Fruit fly (Drosophila melanogaster) S2 (cell line): ENCODE measurements around the gene CG15333.

Experiments
- CG8478 ChIP-seq: fragments of >200 bp; optimal IDR thresholded peaks from 2 replicates; lab custom pipeline; 2018
- CTCF ChIP-seq, 2 experiments: fragments of >200 bp; optimal IDR thresholded peaks; 2 replicates each; lab custom pipeline; 2018

Gene CG15333

DNA sequence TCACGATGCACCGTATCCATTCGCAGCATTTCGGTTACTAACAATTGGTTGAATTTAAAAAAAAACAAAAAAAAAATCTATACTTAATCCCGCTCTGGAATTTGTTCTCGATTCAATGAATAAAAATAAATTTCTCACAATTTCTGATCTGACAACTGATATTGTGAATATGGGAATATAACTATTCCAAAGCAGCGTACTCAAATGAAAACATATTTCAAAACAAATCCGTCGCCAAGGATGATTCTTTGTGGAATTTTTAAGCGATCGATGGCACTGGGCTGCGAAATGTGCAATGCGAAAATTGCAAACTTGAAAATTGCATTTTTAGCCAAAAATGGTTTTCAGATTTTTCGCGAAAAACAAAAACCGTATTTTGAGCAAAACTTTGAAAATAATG is at the start of gene CG15333:
CG15333 (minus strand) TSS at position 101 of the 400 bp plus-strand sequence.
- TF ChIP-seq CG8478 (no peak), CTCF (optimal IDR thresholded peaks at IDR 0.05; lab: Kevin White, UChicago) (no peak)

DNA sequence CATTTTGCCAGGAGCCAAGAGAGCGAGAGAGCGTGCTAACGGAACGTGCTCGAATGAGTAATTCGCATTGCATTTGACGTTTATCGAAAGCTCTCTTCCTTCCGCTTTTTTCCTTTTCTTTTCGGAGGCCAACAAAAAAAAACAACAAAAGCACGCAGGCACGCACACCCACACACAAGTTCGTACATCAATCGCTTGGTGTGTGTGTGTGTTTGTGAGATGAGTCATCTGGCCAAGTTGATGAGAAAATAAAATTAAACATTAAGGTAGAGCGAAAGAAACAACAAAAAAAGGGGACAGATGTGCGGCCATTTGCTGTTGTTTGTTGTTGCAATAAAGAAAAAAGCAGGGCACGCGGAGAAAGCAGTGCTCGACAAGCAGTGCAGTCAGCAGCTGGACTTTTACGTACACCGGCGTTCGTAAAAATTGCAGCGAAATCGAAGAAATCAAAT is 42.1 kb upstream of the CG15333 start:
- TF ChIP-seq CG8478 (no peak), CTCF (optimal IDR thresholded peaks at IDR 0.05; lab: Kevin White, UChicago) (no peak)

DNA sequence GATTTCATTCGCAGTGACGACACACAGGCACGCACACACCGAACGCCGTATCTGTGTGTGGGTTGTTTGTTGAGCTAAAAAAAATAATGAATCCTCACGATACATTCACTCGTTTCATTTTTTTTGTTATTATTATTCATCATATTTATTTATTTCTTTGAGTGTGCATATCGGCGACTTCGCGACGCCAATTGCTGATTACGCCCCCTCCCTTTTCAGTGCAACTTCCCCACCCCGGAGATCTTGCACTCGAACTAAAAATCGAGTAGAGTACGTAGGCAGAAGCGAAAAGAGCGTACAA is 41.0 kb upstream of the CG15333 start:
- no peak for TF ChIP-seq CTCF (optimal IDR thresholded peaks at IDR 0.05; lab: Kevin White, UChicago)
- no peak for TF ChIP-seq CG8478

DNA sequence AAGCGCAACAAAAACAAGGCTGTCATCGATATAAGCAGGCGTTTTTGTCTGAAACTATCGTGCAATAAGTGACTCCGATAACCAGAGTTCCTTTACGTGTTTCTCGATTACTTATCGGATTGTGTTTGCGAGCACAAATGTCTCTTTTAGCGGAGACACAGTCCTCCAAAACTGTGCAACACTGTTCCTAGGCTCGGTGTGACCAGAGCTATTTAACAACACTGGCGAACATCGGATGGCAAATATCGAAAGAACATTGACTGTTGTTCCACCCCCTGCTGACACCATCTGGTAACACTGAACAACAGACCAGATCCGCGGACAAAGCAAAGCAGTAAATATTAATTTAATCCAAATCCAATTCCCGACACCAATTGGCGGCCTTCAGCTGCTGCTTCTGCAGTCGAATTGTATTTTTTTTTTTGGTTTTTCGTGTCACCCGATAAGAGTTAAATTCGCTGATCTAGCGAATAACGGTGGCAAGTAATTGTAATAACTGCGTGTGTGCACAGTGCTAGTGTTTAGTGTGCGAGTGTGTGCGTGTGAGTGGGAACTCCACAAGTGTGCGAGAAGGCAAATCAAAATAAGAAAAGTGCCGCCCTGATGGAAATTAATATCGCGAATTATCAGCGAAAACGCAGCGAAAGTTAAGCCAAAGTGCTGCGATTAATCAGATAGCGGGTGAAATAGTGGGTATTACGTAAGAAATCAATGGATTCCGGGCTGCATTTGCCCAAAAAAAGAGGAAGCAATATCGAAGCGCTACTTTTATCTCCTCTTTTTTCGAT is 40.4 kb upstream of the CG15333 start, which contains the start of gene mys:
mys (plus strand) TSS at position 254 of the 788 bp plus-strand sequence.
- TF ChIP-seq CTCF (optimal IDR thresholded peaks at IDR 0.05; lab: Kevin White, UChicago) (peak; percentile 66), CG8478 (no peak)

DNA sequence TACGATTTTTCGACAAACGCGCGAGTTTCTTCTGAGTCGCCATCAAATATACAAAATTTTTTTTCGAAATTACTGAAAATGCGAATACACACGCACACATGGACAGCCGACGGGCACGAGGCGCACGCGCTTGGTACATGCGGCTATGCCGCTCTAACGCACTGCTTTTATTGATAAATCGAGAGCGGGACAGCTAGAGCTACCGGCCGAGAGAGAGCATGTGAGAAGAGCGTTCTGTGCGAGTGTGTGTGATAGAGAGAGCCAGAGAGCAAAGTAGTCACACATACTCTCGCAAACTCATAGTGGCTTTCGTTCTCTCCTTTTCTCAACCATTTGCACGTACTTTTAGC is 39.8 kb upstream of the CG15333 start:
- TF ChIP-seq CG8478 (peak; percentile 14), CTCF (optimal IDR thresholded peaks at IDR 0.05; lab: Kevin White, UChicago) (peak in 1 of 2 experiments; percentile 39)

DNA sequence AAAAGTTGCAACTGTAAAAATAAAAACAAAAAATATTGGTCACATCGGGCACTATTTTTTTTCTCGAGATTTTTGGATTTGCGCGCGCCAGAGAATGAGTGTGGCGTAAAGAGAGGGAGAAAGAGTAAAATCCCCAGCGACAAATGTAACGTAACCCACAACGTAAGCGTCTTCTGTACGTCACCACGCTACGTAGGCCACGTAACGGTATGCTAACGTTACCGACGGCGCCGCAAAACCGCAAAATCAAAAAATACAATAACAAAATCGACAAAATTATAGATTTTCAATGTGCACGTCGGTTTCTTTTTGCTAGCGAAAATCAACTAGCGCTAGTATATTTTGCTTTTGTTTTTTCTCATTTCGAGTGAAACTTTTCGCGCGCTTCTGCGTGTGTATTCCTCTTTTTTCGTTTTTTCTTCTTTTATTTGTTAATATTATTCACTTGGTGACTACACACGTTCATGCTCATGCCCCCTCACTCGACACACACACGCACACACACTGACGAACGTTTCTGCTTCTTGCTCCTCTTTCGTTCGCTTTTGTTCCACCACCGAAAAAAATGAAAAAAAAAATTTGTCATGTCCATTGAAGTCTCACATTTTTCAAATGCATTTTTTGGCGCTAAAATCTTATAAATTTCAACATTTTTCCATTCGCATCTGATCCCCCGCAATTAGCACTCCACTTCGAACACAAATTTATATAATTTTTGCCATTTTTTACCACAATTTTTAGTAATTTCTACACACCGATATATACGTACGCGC is 39.2 kb upstream of the CG15333 start:
- TF ChIP-seq CG8478 (no peak), CTCF (optimal IDR thresholded peaks at IDR 0.05; lab: Kevin White, UChicago) (no peak)

DNA sequence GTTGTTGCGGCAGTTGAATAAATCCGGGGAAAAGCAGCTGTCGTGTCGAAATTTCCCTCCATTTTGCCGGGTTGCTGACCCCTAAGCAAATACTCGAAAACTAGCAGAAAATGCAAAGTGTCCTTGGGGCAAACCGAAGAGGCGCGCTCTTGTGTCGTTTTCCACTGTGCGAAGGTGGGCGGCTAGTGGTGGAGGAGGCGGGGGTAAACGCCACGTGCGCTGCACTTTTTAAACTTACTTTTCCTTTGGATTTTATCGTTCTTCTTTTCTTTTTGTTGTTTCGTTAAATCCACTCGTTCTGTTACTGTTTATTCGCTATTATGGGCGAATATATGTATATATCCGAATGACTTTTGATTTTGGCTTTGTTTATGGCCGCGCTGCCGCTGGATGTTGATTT is 38.5 kb upstream of the CG15333 start:
- no peak for TF ChIP-seq CG8478
- TF ChIP-seq CTCF (optimal IDR thresholded peaks at IDR 0.05; lab: Kevin White, UChicago), result no peak

DNA sequence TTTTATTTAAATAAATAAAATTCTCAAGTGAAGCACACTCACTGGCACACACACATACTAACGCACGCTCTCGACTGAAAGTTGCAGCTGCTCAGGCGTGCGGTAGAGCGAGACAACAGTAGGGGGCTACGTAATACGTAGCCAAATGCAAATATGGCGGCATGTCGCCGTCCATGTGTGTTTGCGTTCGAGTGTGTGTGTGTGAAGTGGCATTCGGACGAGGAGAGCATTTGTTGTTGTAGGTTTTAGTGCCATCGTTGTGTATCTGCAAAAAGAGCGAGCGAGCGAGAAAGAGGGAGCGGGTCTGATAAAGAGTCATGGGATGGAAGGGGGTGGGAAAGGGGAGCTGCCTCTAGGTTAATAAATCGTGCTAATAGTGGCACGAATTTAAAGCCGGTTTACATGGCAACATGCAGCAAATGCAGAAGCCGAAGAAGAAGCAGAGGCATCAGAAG is 37.3 kb upstream of the CG15333 start:
- TF ChIP-seq CTCF (optimal IDR thresholded peaks at IDR 0.05; lab: Kevin White, UChicago) (no peak), CG8478 (no peak)

DNA sequence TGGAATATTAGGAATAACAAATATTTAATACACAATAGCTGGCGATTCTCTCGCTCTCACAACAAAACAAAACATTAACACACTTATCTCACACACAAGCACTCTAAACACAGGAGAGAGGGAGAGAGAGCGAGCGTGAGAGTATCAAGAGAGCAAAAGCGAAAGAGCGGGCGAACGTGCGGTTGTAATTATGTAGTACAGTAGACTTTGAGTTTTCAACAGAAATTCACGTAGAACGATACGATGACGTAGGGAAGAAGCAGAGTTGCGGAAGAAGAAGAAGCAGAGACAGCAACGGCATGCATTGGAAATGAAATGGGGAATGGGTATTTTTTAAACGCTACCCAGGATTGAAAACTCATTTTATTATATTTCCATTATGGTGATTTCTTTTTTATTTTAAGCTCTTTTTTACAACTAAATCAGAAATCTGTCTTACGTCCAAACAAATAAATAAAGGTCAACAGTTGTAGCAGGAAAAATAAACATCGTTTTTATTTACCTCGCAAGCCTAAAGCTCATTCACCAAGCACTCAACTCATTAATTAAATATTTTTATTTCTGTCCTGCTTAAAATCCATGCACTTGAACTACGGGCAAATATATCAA is 36.8 kb upstream of the CG15333 start:
- TF ChIP-seq CG8478 (no peak), CTCF (optimal IDR thresholded peaks at IDR 0.05; lab: Kevin White, UChicago) (no peak)

DNA sequence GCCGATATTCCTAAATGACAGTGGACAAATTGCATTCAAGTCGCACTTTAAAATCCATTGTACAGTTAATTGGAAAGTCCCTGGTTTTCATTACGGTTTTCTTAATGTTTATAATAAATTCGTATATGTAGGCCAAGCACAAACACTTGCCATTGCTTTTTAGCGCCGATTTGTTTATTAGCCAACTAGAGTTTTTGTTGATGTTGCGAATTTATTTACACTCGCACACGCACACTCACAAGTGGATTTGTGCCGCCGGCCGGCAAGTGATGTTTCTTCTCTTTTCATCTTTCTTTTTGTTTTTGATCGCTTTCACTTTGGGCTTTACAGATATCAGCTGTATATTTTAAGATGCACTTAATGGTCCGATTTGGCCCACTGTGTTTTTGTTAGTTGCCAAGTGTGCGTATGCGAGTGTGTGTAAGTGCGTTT is 36.2 kb upstream of the CG15333 start:
- TF ChIP-seq CTCF (optimal IDR thresholded peaks at IDR 0.05; lab: Kevin White, UChicago), result no peak
- no peak for TF ChIP-seq CG8478

DNA sequence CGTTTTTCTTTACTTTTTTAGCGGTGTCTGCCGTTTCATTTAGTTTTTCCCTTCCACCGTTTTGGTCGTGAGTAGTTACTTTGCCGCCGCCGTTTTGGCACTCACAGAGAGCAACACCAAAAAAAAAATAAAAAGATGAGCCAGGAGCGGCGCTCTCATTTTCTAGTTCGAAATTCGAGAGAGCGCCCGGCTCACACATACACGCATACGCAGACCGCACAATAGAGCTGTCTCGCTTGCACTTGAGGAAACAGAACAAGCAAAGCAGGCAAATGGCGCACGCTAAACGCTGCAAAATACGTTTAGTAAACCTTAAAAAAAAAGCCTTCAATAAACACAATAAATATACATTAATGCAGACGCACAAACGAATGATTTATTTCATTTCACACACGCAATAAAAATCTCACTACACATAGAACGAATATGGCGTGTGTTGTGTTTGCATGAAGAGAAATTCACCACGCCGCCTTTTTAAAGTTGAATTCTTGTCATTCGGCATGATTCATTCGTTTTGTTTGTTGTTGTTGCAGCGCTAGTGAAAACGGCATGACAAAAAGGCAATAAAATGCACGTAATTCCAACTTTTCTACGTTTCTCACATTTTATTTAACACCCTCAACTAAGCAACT is 35.6 kb upstream of the CG15333 start:
- TF ChIP-seq CTCF (optimal IDR thresholded peaks at IDR 0.05; lab: Kevin White, UChicago) (no peak), CG8478 (no peak)

DNA sequence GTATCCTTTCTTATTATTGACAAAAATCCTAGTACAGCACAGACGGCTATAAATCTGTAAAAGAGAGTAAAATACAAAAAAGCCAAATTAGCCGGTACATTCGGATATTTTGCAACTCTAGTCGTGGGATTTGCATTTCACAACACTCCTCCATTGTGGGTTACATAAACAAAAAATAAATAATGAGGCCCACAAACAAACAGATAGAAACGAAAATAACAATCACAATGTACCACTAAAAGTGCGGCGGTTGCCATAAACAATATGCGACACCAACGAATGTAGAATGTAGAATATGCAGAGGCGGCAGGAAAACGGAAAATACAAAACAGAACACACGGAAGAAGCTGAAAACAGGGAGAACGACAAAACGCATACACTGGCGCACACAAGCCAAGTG is 34.9 kb upstream of the CG15333 start:
- TF ChIP-seq CG8478, result no peak
- no peak for TF ChIP-seq CTCF (optimal IDR thresholded peaks at IDR 0.05; lab: Kevin White, UChicago)

DNA sequence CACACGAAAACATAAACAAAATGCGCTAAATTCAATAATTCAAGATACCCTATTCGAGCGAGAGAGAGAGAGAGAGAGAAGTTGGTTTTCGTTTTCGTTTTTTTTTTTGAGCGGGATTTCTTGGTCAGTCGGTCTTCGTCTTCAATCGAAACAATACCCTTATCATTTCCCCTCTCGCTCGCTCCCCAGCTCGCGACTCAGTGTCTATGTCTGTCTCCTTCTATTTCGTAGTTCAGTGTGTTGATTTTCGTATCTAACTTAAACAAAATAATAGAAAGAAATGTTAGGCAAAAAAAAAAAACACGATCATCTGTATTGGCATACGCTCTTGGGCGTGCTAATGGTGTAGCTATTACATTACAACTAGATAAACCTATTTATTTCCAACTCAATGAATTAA is 28.1 kb upstream of the CG15333 start:
- no peak for TF ChIP-seq CG8478
- no peak for TF ChIP-seq CTCF (optimal IDR thresholded peaks at IDR 0.05; lab: Kevin White, UChicago)

DNA sequence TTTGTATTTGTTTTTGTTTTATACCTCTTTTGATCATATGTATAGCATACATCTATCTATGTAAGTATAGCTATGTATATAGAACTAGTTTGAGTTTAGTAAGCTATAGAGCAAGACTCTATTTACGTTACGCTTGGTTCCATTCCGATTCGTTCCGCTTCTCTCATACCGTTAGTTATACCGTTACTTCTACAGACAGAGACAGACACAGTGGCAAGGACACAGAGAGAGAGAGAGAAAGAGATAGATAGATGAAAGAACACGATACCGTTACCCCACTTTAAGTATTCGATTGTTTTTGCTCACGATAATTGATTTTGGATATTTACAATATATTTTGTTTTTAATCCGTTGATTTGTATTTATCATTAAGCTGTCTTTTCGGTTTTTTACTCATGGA is 25.4 kb upstream of the CG15333 start:
- TF ChIP-seq CTCF (optimal IDR thresholded peaks at IDR 0.05; lab: Kevin White, UChicago) (no peak), CG8478 (no peak)

DNA sequence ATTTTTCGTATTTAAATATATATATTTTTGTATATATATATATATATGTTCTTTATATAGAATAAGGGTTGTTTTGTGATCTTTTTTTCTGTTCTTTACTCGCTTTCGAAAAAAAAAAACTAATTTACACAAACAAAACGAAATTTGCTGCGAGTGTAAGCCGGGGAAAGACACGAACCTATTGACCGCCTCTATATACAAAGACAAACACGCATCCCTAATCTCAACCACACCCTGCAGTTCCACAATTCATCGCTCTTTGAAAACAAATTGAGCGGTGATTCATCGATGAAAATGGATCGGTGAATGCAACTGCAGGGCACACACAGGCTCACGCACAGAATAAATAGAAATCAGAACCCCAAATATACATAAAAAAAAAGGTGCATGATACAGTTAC is 17.8 kb upstream of the CG15333 start:
- TF ChIP-seq CG8478 (no peak), CTCF (optimal IDR thresholded peaks at IDR 0.05; lab: Kevin White, UChicago) (no peak)
